Fruit fly (Drosophila melanogaster): ENCODE results near the gene ed.

The ed gene

DNA sequence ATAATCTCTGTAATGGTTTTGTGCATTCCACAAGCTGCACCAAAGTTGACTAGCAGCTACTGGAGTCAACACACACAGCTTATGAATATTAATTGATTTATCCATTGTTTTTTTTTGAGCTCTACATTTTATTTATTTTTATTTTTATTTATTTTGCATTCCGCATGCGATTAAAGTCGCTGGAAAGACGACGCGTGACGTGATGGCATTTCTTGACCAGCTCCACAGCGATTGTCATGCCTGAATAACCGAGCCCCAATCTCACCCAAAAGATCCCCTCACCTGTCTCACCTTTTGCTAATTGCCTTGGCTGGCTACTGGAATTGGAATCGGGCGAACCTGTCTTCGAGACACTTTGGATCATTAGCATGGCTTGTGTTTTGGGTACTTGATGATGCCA, 5.1 kb downstream of the ed start:
- no peak for TF ChIP-seq Crg-1 (GFP tag; optimal IDR thresholded peaks at IDR 0.05)
- no peak for TF ChIP-seq Clk (GFP tag; optimal IDR thresholded peaks at IDR 0.05)
- TF ChIP-seq pad (GFP tag; optimal IDR thresholded peaks at IDR 0.05): no peak
- TF ChIP-seq CG7045 (GFP tag; optimal IDR thresholded peaks at IDR 0.05): no peak
- no peak for TF ChIP-seq tj (GFP tag; optimal IDR thresholded peaks at IDR 0.05)
- TF ChIP-seq CG7101 (tag; optimal IDR thresholded peaks at IDR 0.05): no peak

DNA sequence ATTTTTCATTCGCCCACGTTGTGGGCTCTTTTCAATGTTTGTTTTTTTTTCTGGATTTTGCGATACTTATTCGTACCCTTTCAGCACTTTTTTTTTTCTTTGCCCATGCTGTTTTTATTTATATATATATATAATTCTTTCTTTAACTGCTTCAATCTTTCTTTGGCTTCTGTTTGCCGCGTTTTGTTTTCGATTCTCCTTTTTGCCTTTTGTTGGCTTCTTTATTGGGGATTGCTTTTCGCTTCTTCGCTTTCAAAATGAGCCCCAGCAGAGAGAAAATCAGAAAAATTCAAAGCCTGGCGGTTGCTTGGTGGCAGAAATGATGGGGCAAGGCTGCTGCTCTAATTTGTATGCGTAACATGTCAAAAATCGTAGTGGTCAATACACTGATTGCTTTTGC, 5.8 kb downstream of the ed start:
- TF ChIP-seq tj (GFP tag; optimal IDR thresholded peaks at IDR 0.05) (peak; percentile 26), CG5204 (GFP tag; optimal IDR thresholded peaks at IDR 0.05) (no peak)

DNA sequence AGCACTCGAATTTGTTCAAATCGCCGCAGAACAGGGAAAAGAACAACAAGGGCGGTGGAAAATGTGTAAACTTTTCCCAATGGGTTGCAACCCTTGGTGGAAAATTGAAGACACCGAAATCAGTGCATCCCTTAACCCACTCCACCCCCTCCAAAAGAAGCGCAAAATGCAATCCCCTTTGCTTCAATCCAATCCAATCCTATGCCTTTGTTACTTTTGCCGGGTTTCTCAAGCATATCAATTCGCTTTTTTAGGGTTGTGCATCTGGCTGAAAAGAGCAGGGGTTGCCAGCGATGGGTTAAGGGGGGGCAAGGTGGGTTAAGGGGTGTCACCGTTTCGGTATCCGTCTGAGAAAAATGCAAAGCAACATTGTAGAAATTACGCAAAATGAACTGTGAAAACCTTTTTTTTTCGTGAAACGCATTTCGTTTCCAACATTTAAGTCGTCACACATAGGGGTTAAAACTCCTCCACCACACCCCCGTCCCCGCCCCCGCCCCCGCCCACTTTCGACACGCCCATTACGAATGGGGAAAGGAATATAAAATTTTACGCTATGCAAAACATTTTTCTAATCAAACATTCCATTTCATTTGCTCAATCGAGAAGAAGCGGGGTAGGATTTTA, 7.0 kb downstream of the ed start:
- TF ChIP-seq CG14711 (tag; optimal IDR thresholded peaks at IDR 0.05) (no peak), Hr96 (GFP tag; optimal IDR thresholded peaks at IDR 0.05) (no peak), ovo (GFP tag; optimal IDR thresholded peaks at IDR 0.05) (no peak), cic (GFP tag; optimal IDR thresholded peaks at IDR 0.05) (no peak), bab1 (GFP tag; optimal IDR thresholded peaks at IDR 0.05) (no peak), kay (GFP tag; ENCODE audit: borderline replicate concordance) (no peak), CG11617 (GFP tag; optimal IDR thresholded peaks at IDR 0.05) (no peak), CG7045 (GFP tag; optimal IDR thresholded peaks at IDR 0.05) (no peak), CG12768 (GFP tag; optimal IDR thresholded peaks at IDR 0.05) (no peak), CG5204 (GFP tag; optimal IDR thresholded peaks at IDR 0.05) (no peak), Clk (GFP tag; optimal IDR thresholded peaks at IDR 0.05) (no peak), Mnt (GFP tag; optimal IDR thresholded peaks at IDR 0.05) (no peak), toe (GFP tag; optimal IDR thresholded peaks at IDR 0.05) (no peak)

dm6 chr2L:4043052-4043451, 11.9 kb downstream of the ed start:
- no peak for TF ChIP-seq CG11617 (GFP tag; optimal IDR thresholded peaks at IDR 0.05)
- TF ChIP-seq CG14711 (tag; optimal IDR thresholded peaks at IDR 0.05): no peak
- TF ChIP-seq Clk (GFP tag; optimal IDR thresholded peaks at IDR 0.05): no peak
- peak; percentile 70 for TF ChIP-seq bab1 (GFP tag; optimal IDR thresholded peaks at IDR 0.05)

- TF ChIP-seq toe (GFP tag; optimal IDR thresholded peaks at IDR 0.05) (no peak), pad (GFP tag; optimal IDR thresholded peaks at IDR 0.05) (no peak), Hr96 (GFP tag; optimal IDR thresholded peaks at IDR 0.05) (no peak), cic (GFP tag; optimal IDR thresholded peaks at IDR 0.05) (no peak), tj (GFP tag; optimal IDR thresholded peaks at IDR 0.05) (no peak), bab1 (GFP tag; optimal IDR thresholded peaks at IDR 0.05) (no peak), CG1620 (GFP tag; optimal IDR thresholded peaks at IDR 0.05) (no peak), CG12768 (GFP tag; optimal IDR thresholded peaks at IDR 0.05) (no peak), CG11617 (GFP tag; optimal IDR thresholded peaks at IDR 0.05) (no peak), cnc (optimal IDR thresholded peaks at IDR 0.05) (no peak), ovo (GFP tag; optimal IDR thresholded peaks at IDR 0.05) (no peak), Crg-1 (GFP tag; optimal IDR thresholded peaks at IDR 0.05) (no peak), Mnt (GFP tag; optimal IDR thresholded peaks at IDR 0.05) (no peak), kay (GFP tag; ENCODE audit: borderline replicate concordance) (no peak), CG14711 (tag; optimal IDR thresholded peaks at IDR 0.05) (no peak)
These were observed 14.1 kb downstream of the ed start for dm6 chr2L:4045185-4045814.

DNA sequence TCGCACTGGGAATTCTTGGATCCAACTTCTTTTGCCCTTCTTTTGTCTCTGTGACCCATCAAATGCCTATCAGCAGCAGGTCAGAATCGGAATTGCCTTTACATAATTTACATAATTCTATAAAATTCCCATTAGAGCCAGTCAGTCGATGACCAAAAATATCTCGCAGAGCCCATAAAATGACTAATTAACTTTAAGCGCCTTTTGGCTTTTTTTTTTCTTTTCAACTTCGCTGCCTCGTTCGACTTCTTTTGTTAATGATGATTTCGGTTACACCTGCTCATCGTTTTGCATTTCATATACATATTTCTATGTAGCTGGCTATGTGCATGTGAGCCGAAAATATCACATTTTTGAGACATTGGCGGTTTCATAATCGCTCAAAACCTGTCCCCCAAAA, 20.6 kb downstream of the ed start:
- TF ChIP-seq cic (GFP tag; optimal IDR thresholded peaks at IDR 0.05) (no peak), cnc (optimal IDR thresholded peaks at IDR 0.05) (no peak), CG12768 (GFP tag; optimal IDR thresholded peaks at IDR 0.05) (no peak), pad (GFP tag; optimal IDR thresholded peaks at IDR 0.05) (no peak), CG33017 (tag; optimal IDR thresholded peaks at IDR 0.05) (no peak), CG14711 (tag; optimal IDR thresholded peaks at IDR 0.05) (no peak), CG1620 (GFP tag; optimal IDR thresholded peaks at IDR 0.05) (no peak), CG7101 (tag; optimal IDR thresholded peaks at IDR 0.05) (no peak), kay (GFP tag; ENCODE audit: borderline replicate concordance) (no peak), CG7045 (GFP tag; optimal IDR thresholded peaks at IDR 0.05) (no peak), tj (GFP tag; optimal IDR thresholded peaks at IDR 0.05) (no peak), Crg-1 (GFP tag; optimal IDR thresholded peaks at IDR 0.05) (no peak), Clk (GFP tag; optimal IDR thresholded peaks at IDR 0.05) (no peak), toe (GFP tag; optimal IDR thresholded peaks at IDR 0.05) (no peak), Mnt (GFP tag; optimal IDR thresholded peaks at IDR 0.05) (no peak)

DNA sequence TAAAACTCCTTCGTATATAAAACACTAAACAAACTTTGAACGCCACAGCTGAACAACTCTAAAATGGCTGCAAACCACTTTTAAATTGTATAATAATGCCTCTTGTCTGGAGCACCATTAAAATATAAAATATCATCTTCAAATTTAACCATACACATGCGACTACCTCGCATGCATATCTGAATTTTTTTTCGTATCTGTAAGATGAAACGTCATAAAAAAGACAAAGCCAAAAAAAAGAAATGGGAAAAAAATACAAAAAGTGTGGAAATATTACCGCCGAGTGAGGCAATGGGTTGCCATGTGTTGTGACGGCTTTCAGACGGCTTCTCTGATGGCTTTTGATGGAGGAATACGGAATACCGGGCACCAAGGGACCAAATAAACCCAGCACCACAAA, 21.2 kb downstream of the ed start:
- TF ChIP-seq toe (GFP tag; optimal IDR thresholded peaks at IDR 0.05) (no peak), CG33017 (tag; optimal IDR thresholded peaks at IDR 0.05) (no peak), CG11617 (GFP tag; optimal IDR thresholded peaks at IDR 0.05) (no peak), Mnt (GFP tag; optimal IDR thresholded peaks at IDR 0.05) (no peak), tj (GFP tag; optimal IDR thresholded peaks at IDR 0.05) (peak; percentile 10), kay (GFP tag; ENCODE audit: borderline replicate concordance) (peak; percentile 31), cnc (optimal IDR thresholded peaks at IDR 0.05) (no peak), Crg-1 (GFP tag; optimal IDR thresholded peaks at IDR 0.05) (no peak), CG5204 (GFP tag; optimal IDR thresholded peaks at IDR 0.05) (no peak), cic (GFP tag; optimal IDR thresholded peaks at IDR 0.05) (no peak), Clk (GFP tag; optimal IDR thresholded peaks at IDR 0.05) (no peak)
